Worm (Caenorhabditis elegans): ENCODE results near the gene his-41.

- TF ChIP-seq him-1 (tag; optimal IDR thresholded peaks at IDR 0.05) (no peak), dao-5 (tag; optimal IDR thresholded peaks at IDR 0.05) (no peak)
Observed at ce11 chrV:9524099-9524498, 21.2 kb upstream of the his-41 start, which contains the start of gene C50F4.9.

All from whole organism, L4/young adult.